Fruit fly (Drosophila melanogaster) whole organism, embryonic: ENCODE measurements around the gene CG12674.
A peak's percentile ranks its signal among the peaks of the same experiment; 100 is the strongest.

Experiments used
- Bdp1 ChIP-seq: fragments of 200-800 bp; sonication (Bioruptor generic); optimal IDR thresholded peaks from 3 replicates; lab custom pipeline; 2016; ENCODE audit warnings: missing biosample characterization, missing genetic modification characterization
- CG1024 ChIP-seq: fragments of 200-800 bp; sonication (Bioruptor generic); IDR thresholded peaks from 2 replicates; pipeline ENCODE4 v1.3.6; 2022; ENCODE audit warnings: missing biosample characterization, missing genetic modification characterization
- CG10979 ChIP-seq: fragments of 200-800 bp; sonication (Bioruptor generic); optimal IDR thresholded peaks from 2 replicates; lab custom pipeline; 2018; ENCODE audit warnings: missing biosample characterization, mild to moderate bottlenecking, missing genetic modification characterization, moderate library complexity
- CG15073 ChIP-seq: fragments of 200-800 bp; sonication (Bioruptor generic); optimal IDR thresholded peaks from 2 replicates; lab custom pipeline; 2016; ENCODE audit warnings: missing biosample characterization, missing genetic modification characterization
- CG1602 ChIP-seq: fragments of 200-800 bp; sonication (Bioruptor generic); optimal IDR thresholded peaks from 3 replicates; lab custom pipeline; 2016; ENCODE audit warnings: missing biosample characterization, missing genetic modification characterization
- CG16815 ChIP-seq: fragments of 200-800 bp; sonication (Bioruptor generic); optimal IDR thresholded peaks from 3 replicates; lab custom pipeline; 2017; ENCODE audit warnings: missing biosample characterization, mild to moderate bottlenecking, missing genetic modification characterization
- CG2875 ChIP-seq: fragments of 200-800 bp; sonication (Bioruptor generic); optimal IDR thresholded peaks from 2 replicates; lab custom pipeline; 2017; ENCODE audit warnings: missing biosample characterization, mild to moderate bottlenecking, missing genetic modification characterization, missing genetic modification reagents
- CG33213 ChIP-seq: fragments of 200-800 bp; sonication (Bioruptor generic); optimal IDR thresholded peaks from 3 replicates; lab custom pipeline; 2016; ENCODE audit warnings: missing biosample characterization, missing genetic modification characterization
- CG34422 ChIP-seq: fragments of 200-800 bp; sonication (Bioruptor generic); IDR thresholded peaks from 3 replicates; pipeline ENCODE4 v1.3.6; 2022; ENCODE audit warnings: missing biosample characterization, missing genetic modification characterization
- CG4707 ChIP-seq: fragments of 200-800 bp; sonication (Bioruptor generic); optimal IDR thresholded peaks from 2 replicates; lab custom pipeline; 2018; ENCODE audit warnings: missing biosample characterization, mild to moderate bottlenecking, missing genetic modification characterization, moderate library complexity
- CG6654 ChIP-seq: fragments of 200-800 bp; sonication (Bioruptor generic); optimal IDR thresholded peaks from 2 replicates; lab custom pipeline; 2017; ENCODE audit warnings: missing biosample characterization, mild to moderate bottlenecking, missing genetic modification characterization
- CG7839 ChIP-seq: fragments of 200-800 bp; sonication (Bioruptor generic); optimal IDR thresholded peaks from 3 replicates; lab custom pipeline; 2018; ENCODE audit warnings: missing biosample characterization, mild to moderate bottlenecking, missing genetic modification characterization, moderate library complexity
- CG8281 ChIP-seq: fragments of 200-800 bp; sonication (Bioruptor generic); optimal IDR thresholded peaks from 2 replicates; lab custom pipeline; 2018; ENCODE audit warnings: missing biosample characterization, mild to moderate bottlenecking, missing genetic modification characterization, moderate library complexity
- CG9797 ChIP-seq: fragments of 200-800 bp; sonication (Bioruptor generic); optimal IDR thresholded peaks from 3 replicates; lab custom pipeline; 2018; ENCODE audit warnings: missing biosample characterization, mild to moderate bottlenecking, missing genetic modification characterization
- CG9817 ChIP-seq: fragments of 200-800 bp; sonication (Bioruptor generic); optimal IDR thresholded peaks from 2 replicates; lab custom pipeline; 2018; ENCODE audit warnings: missing biosample characterization, mild to moderate bottlenecking, missing genetic modification characterization, moderate library complexity
- Elba2 ChIP-seq: fragments of 200-800 bp; sonication (Bioruptor generic); optimal IDR thresholded peaks from 3 replicates; lab custom pipeline; 2016; ENCODE audit warnings: missing biosample characterization, missing genetic modification characterization
- Hr78 ChIP-seq, 2 experiments: fragments of 200-800 bp in 1 of 2; fragments of >200 bp in 1 of 2; sonication (Bioruptor generic) in 1 of 2; optimal IDR thresholded peaks; 2 replicates each; lab custom pipeline; 2017 to 2019; ENCODE audit warnings: missing biosample characterization in 2 of 2, missing genetic modification characterization in 2 of 2, mild to moderate bottlenecking in 1 of 2, moderate library complexity in 1 of 2
- Meics ChIP-seq: fragments of 200-800 bp; sonication (Bioruptor generic); optimal IDR thresholded peaks from 2 replicates; lab custom pipeline; 2017; ENCODE audit warnings: missing biosample characterization, mild to moderate bottlenecking, missing genetic modification characterization
- NFAT ChIP-seq: fragments of 200-800 bp; sonication (Bioruptor generic); IDR thresholded peaks from 2 replicates; pipeline ENCODE4 v1.3.6; 2022; ENCODE audit warnings: missing biosample characterization, missing genetic modification characterization
- Neu2 ChIP-seq: fragments of 200-800 bp; sonication (Bioruptor generic); optimal IDR thresholded peaks from 3 replicates; lab custom pipeline; 2016; ENCODE audit warnings: missing biosample characterization, missing genetic modification characterization, borderline replicate concordance
- Nf-YC ChIP-seq: fragments of 200-800 bp; optimal IDR thresholded peaks from 3 replicates; lab custom pipeline; 2019; ENCODE audit warnings: missing biosample characterization, mild to moderate bottlenecking, missing genetic modification characterization, moderate library complexity
- Oaz ChIP-seq: fragments of 200-800 bp; sonication (Bioruptor generic); IDR thresholded peaks from 2 replicates; pipeline ENCODE4 v1.3.6; 2022; ENCODE audit warnings: missing biosample characterization, missing genetic modification characterization
- Stat92E ChIP-seq, 3 experiments: fragments of >200 bp in 2 of 3; fragments of 200-800 bp in 1 of 3; sonication (Bioruptor generic) in 1 of 3; optimal IDR thresholded peaks; 2 replicates each; lab custom pipeline; 2017 to 2019; ENCODE audit warnings: missing biosample characterization in 3 of 3, missing genetic modification characterization in 3 of 3, mild to moderate bottlenecking in 1 of 3, moderate library complexity in 1 of 3
- Usf ChIP-seq: fragments of 200-800 bp; sonication (Bioruptor generic); optimal IDR thresholded peaks from 2 replicates; lab custom pipeline; 2017; ENCODE audit warnings: missing genotype, missing biosample characterization, missing genetic modification characterization
- Vsx1 ChIP-seq: fragments of 200-800 bp; sonication (Bioruptor generic); optimal IDR thresholded peaks from 2 replicates; lab custom pipeline; 2017; ENCODE audit warnings: missing biosample characterization, mild to moderate bottlenecking, missing genetic modification characterization, missing genetic modification reagents
- aop ChIP-seq: fragments of 200-800 bp; sonication (Bioruptor generic); IDR thresholded peaks from 2 replicates; pipeline ENCODE4 v1.3.6; 2022; ENCODE audit warnings: missing biosample characterization, missing genetic modification characterization
- bigmax ChIP-seq: fragments of 200-800 bp; sonication (Bioruptor generic); optimal IDR thresholded peaks from 2 replicates; lab custom pipeline; 2018; ENCODE audit warnings: missing biosample characterization, mild to moderate bottlenecking, missing genetic modification characterization
- btn ChIP-seq: fragments of 200-800 bp; sonication (Bioruptor generic); optimal IDR thresholded peaks from 2 replicates; lab custom pipeline; 2016; ENCODE audit warnings: missing biosample characterization, missing genetic modification characterization
- cas ChIP-seq: fragments of 200-800 bp; sonication (Bioruptor generic); IDR thresholded peaks from 2 replicates; pipeline ENCODE4 v1.3.6; 2022; ENCODE audit warnings: missing biosample characterization, missing genetic modification characterization
- chinmo ChIP-seq: fragments of 200-800 bp; sonication (Bioruptor generic); IDR thresholded peaks from 4 replicates; pipeline ENCODE4 v1.3.6; 2022; ENCODE audit warnings: missing biosample characterization, missing genetic modification characterization; ENCODE audit not compliant: partially characterized antibody
- cwo ChIP-seq: fragments of 200-800 bp; sonication (Bioruptor generic); optimal IDR thresholded peaks from 3 replicates; lab custom pipeline; 2017; ENCODE audit warnings: missing biosample characterization, missing genetic modification characterization, mild to moderate bottlenecking, moderate library complexity, missing genetic modification reagents
- dimm ChIP-seq: fragments of 200-800 bp; sonication (Bioruptor generic); IDR thresholded peaks from 2 replicates; pipeline ENCODE4 v1.3.6; 2022; ENCODE audit warnings: missing biosample characterization, missing genetic modification characterization
- fru ChIP-seq: fragments of >200 bp; optimal IDR thresholded peaks from 2 replicates; lab custom pipeline; 2017
- gcm2 ChIP-seq: fragments of 200-800 bp; sonication (Bioruptor generic); optimal IDR thresholded peaks from 2 replicates; lab custom pipeline; 2016; ENCODE audit warnings: missing biosample characterization, missing genetic modification characterization
- gfzf ChIP-seq: fragments of 200-800 bp; sonication (Bioruptor generic); optimal IDR thresholded peaks from 2 replicates; lab custom pipeline; 2016; ENCODE audit warnings: missing biosample characterization, mild to moderate bottlenecking, missing genetic modification characterization, moderate library complexity
- h ChIP-seq: fragments of >200 bp; optimal IDR thresholded peaks from 2 replicates; lab custom pipeline; 2017
- hbn ChIP-seq: fragments of 200-800 bp; sonication (Bioruptor generic); IDR thresholded peaks from 2 replicates; pipeline ENCODE4 v1.3.6; 2022; ENCODE audit warnings: missing biosample characterization, missing genetic modification characterization; ENCODE audit not compliant: partially characterized antibody
- her ChIP-seq: fragments of 200-800 bp; sonication (Bioruptor generic); optimal IDR thresholded peaks from 2 replicates; lab custom pipeline; 2016; ENCODE audit warnings: missing biosample characterization, missing genetic modification characterization
- ind ChIP-seq: fragments of 200-800 bp; sonication (Bioruptor generic); optimal IDR thresholded peaks from 3 replicates; lab custom pipeline; 2016; ENCODE audit warnings: missing biosample characterization, missing genetic modification characterization
- ken ChIP-seq: fragments of 200-800 bp; sonication (Bioruptor generic); IDR thresholded peaks from 3 replicates; pipeline ENCODE4 v1.3.6; 2022; ENCODE audit warnings: missing biosample characterization, missing genetic modification characterization
- luna ChIP-seq: fragments of 200-800 bp; sonication (Bioruptor generic); optimal IDR thresholded peaks from 2 replicates; lab custom pipeline; 2016; ENCODE audit warnings: missing biosample characterization, missing genetic modification characterization
- odd ChIP-seq: fragments of 200-800 bp; sonication (Bioruptor generic); optimal IDR thresholded peaks from 2 replicates; lab custom pipeline; 2017; ENCODE audit warnings: missing biosample characterization, mild to moderate bottlenecking, missing genetic modification characterization
- pros ChIP-seq: fragments of 200-800 bp; sonication (Bioruptor generic); optimal IDR thresholded peaks from 3 replicates; lab custom pipeline; 2019; ENCODE audit warnings: missing biosample characterization, mild to moderate bottlenecking, missing genetic modification characterization, moderate library complexity
- row ChIP-seq: fragments of 200-800 bp; sonication (Bioruptor generic); IDR thresholded peaks from 3 replicates; pipeline ENCODE4 v1.3.6; 2022; ENCODE audit warnings: missing biosample characterization, missing genetic modification characterization
- sima ChIP-seq: fragments of 200-800 bp; sonication (Bioruptor generic); optimal IDR thresholded peaks from 2 replicates; lab custom pipeline; 2016; ENCODE audit warnings: missing biosample characterization, missing genetic modification characterization
- sqz ChIP-seq: fragments of 200-800 bp; sonication (Bioruptor generic); optimal IDR thresholded peaks from 3 replicates; lab custom pipeline; 2018; ENCODE audit warnings: missing biosample characterization, mild to moderate bottlenecking, missing genetic modification characterization
- sr ChIP-seq: fragments of 200-800 bp; sonication (Bioruptor generic); IDR thresholded peaks from 3 replicates; pipeline ENCODE4 v1.3.6; 2022; ENCODE audit warnings: missing biosample characterization, missing genetic modification characterization
- tin ChIP-seq: fragments of 200-800 bp; sonication (Bioruptor generic); optimal IDR thresholded peaks from 3 replicates; lab custom pipeline; 2016; ENCODE audit warnings: missing biosample characterization, missing genetic modification characterization
- wdn ChIP-seq: fragments of 200-800 bp; sonication (Bioruptor generic); IDR thresholded peaks from 2 replicates; pipeline ENCODE4 v1.3.6; 2022; ENCODE audit warnings: missing biosample characterization, missing genetic modification characterization

Gene CG12674

DNA sequence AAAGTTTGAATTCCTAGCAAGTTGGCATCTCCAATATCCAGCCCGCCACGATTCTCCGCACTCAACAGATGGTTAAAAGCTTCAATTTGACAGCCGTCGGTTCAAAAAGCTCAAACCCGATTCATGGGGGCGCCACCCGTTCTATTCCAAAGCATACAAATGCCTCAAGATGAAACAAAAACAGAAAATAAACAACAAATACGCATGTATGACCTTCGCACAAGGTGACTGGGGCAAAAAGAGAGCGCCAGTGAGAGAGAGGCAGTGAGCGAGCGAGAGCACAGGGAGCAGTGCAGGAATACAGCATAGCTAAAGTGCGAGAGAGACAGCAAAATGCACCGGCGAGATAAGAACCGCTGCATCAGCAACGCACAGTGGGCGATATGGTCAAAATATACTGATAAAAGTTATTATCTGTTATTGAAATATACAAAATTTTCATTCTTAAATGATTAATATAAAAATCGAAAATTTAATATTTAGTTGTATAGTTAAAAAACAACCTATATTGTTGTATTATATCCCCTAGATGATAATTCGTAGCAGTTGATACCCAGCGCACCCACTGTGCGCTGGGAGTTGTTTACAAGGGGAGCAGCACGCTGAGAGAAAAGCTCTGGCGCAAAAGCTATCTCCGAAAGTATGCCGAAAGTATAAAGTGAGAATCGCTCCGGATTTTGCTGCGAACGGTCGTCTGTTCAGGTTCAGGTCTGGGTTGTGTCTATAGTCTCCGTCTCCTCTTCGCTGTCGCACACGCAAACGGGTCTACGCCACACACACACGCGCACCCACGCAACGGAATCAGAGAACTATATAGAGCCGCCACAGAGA lies 50.7 kb downstream of the CG12674 start, which contains the start of gene Glyp (continued):
- TF ChIP-seq Stat92E (GFP tag; optimal IDR thresholded peaks at IDR 0.05; lab: Kevin White, UChicago): peak in 1 of 3 experiments; percentile 91
- TF ChIP-seq CG7839: peak; percentile 98
- peak; percentile 97 for TF ChIP-seq cwo (GFP tag; lab: Kevin White, UChicago)
- TF ChIP-seq Usf: peak; percentile 93
- TF ChIP-seq CG15073: no peak
- no peak for TF ChIP-seq h (lab: Kevin White, UChicago)
- peak; percentile 100 for TF ChIP-seq chinmo (GFP tag; lab: Robert Waterston, UW)
- TF ChIP-seq Oaz (GFP tag; lab: Robert Waterston, UW): peak; percentile 89
- TF ChIP-seq luna (GFP tag; lab: Kevin White, UChicago): no peak
- TF ChIP-seq ken (GFP tag; lab: Robert Waterston, UW): peak; percentile 88
- TF ChIP-seq Elba2: peak; percentile 53
- TF ChIP-seq CG33213: peak; percentile 20
- peak; percentile 57 for TF ChIP-seq her (GFP tag; lab: Kevin White, UChicago)
- TF ChIP-seq tin (GFP tag; lab: Kevin White, UChicago): peak; percentile 94
- TF ChIP-seq hbn: no peak; the same call in 1 of the 2 replicates
- TF ChIP-seq odd: peak; percentile 98
- TF ChIP-seq CG8281 (tag; lab: Kevin White, UChicago): peak; percentile 90
- peak; percentile 92 for TF ChIP-seq Nf-YC (tag; lab: Kevin White, UChicago)
- TF ChIP-seq wdn (GFP tag; lab: Robert Waterston, UW): peak; percentile 96
- no peak for TF ChIP-seq bigmax (GFP tag; lab: Kevin White, UChicago)
- peak in 1 of 2 experiments; percentile 97 for TF ChIP-seq Hr78 (GFP tag; optimal IDR thresholded peaks at IDR 0.05; lab: Kevin White, UChicago)
- peak; percentile 95 for TF ChIP-seq CG34422 (GFP tag; lab: Robert Waterston, UW)
- TF ChIP-seq CG16815 (GFP tag; lab: Kevin White, UChicago): peak; percentile 92
- peak; percentile 90 for TF ChIP-seq CG1602 (GFP tag; lab: Kevin White, UChicago)
- TF ChIP-seq fru (lab: Kevin White, UChicago): no peak
- peak; percentile 62 for TF ChIP-seq CG9797 (GFP tag; lab: Kevin White, UChicago)
- TF ChIP-seq Vsx1: peak; percentile 95
- TF ChIP-seq Neu2 (GFP tag; lab: Kevin White, UChicago): no peak
- TF ChIP-seq CG9817: peak; percentile 95
- peak; percentile 96 for TF ChIP-seq CG10979 (tag; lab: Kevin White, UChicago)
- peak; percentile 55 for TF ChIP-seq Bdp1 (GFP tag; lab: Kevin White, UChicago)
- TF ChIP-seq pros (GFP tag; lab: Kevin White, UChicago): peak; percentile 72
- peak; percentile 96 for TF ChIP-seq sqz (GFP tag; lab: Kevin White, UChicago)
- peak; percentile 95 for TF ChIP-seq CG2875 (GFP tag; lab: Kevin White, UChicago)
- peak; percentile 99 for TF ChIP-seq Meics
- TF ChIP-seq CG4707 (GFP tag; lab: Kevin White, UChicago): peak; percentile 99
- TF ChIP-seq cas (GFP tag; lab: Robert Waterston, UW): peak; percentile 87
- TF ChIP-seq ind (GFP tag; lab: Kevin White, UChicago): peak; percentile 95
- peak; percentile 78 for TF ChIP-seq dimm (GFP tag; lab: Robert Waterston, UW)
- TF ChIP-seq gfzf (GFP tag; lab: Kevin White, UChicago): no peak
- TF ChIP-seq row (GFP tag; lab: Robert Waterston, UW): peak; percentile 99
- TF ChIP-seq sr (GFP tag; lab: Robert Waterston, UW): peak; percentile 61
- TF ChIP-seq sima: no peak
- TF ChIP-seq btn (GFP tag; lab: Kevin White, UChicago): peak; percentile 65
- TF ChIP-seq aop: no peak; the same call in 1 of the 2 replicates
- TF ChIP-seq CG1024 (GFP tag; lab: Robert Waterston, UW): peak; percentile 63
- TF ChIP-seq CG6654: peak; percentile 89
- TF ChIP-seq gcm2 (GFP tag; lab: Kevin White, UChicago): peak; percentile 89
- peak; percentile 95 for TF ChIP-seq NFAT (GFP tag; lab: Robert Waterston, UW)
